Worm (Caenorhabditis elegans) whole organism, L2 larva: Measurements from ENCODE around the gene F46B3.7.

ENCODE experiments used
- R02D3.7 ChIP-seq: fragments of 150-350 bp; optimal IDR thresholded peaks from 2 replicates; lab custom pipeline; 2014; ENCODE audit warnings: missing biosample characterization, missing genetic modification characterization
- nhr-6 ChIP-seq: fragments of 150-350 bp; optimal IDR thresholded peaks from 2 replicates; lab custom pipeline; 2014; ENCODE audit warnings: missing biosample characterization, missing genetic modification characterization
- unc-62 ChIP-seq: fragments of 150-350 bp; optimal IDR thresholded peaks from 2 replicates; lab custom pipeline; 2014; ENCODE audit warnings: missing biosample characterization, missing genetic modification reagents, missing genetic modification characterization

DNA sequence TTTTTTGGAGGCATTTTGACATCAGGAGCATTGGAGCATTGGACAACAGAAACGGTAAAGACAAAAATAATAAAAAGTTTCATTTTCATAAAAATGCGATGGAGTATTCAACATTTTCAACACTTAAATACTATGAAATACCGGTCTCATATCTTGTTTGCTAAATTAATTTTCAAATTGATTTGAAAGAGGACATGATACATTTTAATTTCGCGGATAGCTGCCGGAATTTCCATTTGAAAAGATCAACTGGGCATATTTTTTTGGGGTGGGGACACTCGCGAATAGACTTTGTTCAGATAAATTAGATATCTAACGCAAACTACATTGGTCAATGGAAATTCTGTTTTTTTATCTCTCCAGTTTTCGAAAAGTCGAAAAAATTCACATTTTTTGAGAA is 23.8 kb downstream of the F46B3.7 start, which contains the start of gene F26F2.10:
- no peak for TF ChIP-seq R02D3.7 (tag; lab: Kevin White, UChicago)
- TF ChIP-seq unc-62 (GFP tag; lab: Kevin White, UChicago), result no peak
- no peak for TF ChIP-seq nhr-6 (tag; lab: Kevin White, UChicago)
